Fruit fly (Drosophila melanogaster): Measurements from ENCODE around the gene Sarm.

Sarm gene

dm6 chr3L:8018665-8019070 lies 45.0 kb upstream of the Sarm start (continued):
- peak; percentile 45 for TF ChIP-seq mirr (GFP tag; optimal IDR thresholded peaks at IDR 0.05)
- TF ChIP-seq Camta (GFP tag; optimal IDR thresholded peaks at IDR 0.05) = no peak
- no peak for TF ChIP-seq CTCF (GFP tag; optimal IDR thresholded peaks at IDR 0.05)
- no peak for TF ChIP-seq inv (GFP tag; IDR thresholded peaks at IDR 0.05; ENCODE audit: partially characterized antibody)
- no peak for TF ChIP-seq vvl (GFP tag; IDR thresholded peaks at IDR 0.05)
- peak; percentile 14 for TF ChIP-seq CG12236 (GFP tag; optimal IDR thresholded peaks at IDR 0.05)
- no peak for TF ChIP-seq pita (GFP tag; optimal IDR thresholded peaks at IDR 0.05)
- TF ChIP-seq CG34422 (GFP tag; IDR thresholded peaks at IDR 0.05) = no peak
- peak; percentile 21 for TF ChIP-seq CG12391 (tag; optimal IDR thresholded peaks at IDR 0.05)
- no peak for TF ChIP-seq CG13287 (GFP tag; IDR thresholded peaks at IDR 0.05; ENCODE audit: partially characterized antibody)
- TF ChIP-seq Sry-β (GFP tag; optimal IDR thresholded peaks at IDR 0.05) = peak; percentile 14
- TF ChIP-seq Ptx1 (GFP tag; IDR thresholded peaks at IDR 0.05) = no peak
- TF ChIP-seq CG15479 (GFP tag; optimal IDR thresholded peaks at IDR 0.05) = no peak
- TF ChIP-seq CG8290 (GFP tag; optimal IDR thresholded peaks at IDR 0.05) = no peak
- no peak for TF ChIP-seq CG8290 (tag; optimal IDR thresholded peaks at IDR 0.05)
- TF ChIP-seq trh (GFP tag; optimal IDR thresholded peaks at IDR 0.05) = no peak
- TF ChIP-seq zf30C (GFP tag; optimal IDR thresholded peaks at IDR 0.05) = no peak
- TF ChIP-seq CG1529 (GFP tag; optimal IDR thresholded peaks at IDR 0.05) = peak; percentile 37
- TF ChIP-seq pnt (GFP tag; optimal IDR thresholded peaks at IDR 0.05) = no peak
- TF ChIP-seq CG42726 (GFP tag; IDR thresholded peaks at IDR 0.05; ENCODE audit: partially characterized antibody) = no peak
- peak; percentile 97 for TF ChIP-seq exex (tag; optimal IDR thresholded peaks at IDR 0.05)
- peak; percentile 11 for TF ChIP-seq CG13296 (GFP tag; optimal IDR thresholded peaks at IDR 0.05)
- peak; percentile 23 for TF ChIP-seq tap (tag; optimal IDR thresholded peaks at IDR 0.05)
- TF ChIP-seq CG7372 (GFP tag; IDR thresholded peaks at IDR 0.05) = no peak
- no peak for TF ChIP-seq CG9932 (GFP tag; IDR thresholded peaks at IDR 0.05)
- TF ChIP-seq CG5245 (GFP tag; optimal IDR thresholded peaks at IDR 0.05) = no peak
- no peak for TF ChIP-seq usp (GFP tag; optimal IDR thresholded peaks at IDR 0.05)
- peak; percentile 16 for TF ChIP-seq CoRest (tag; optimal IDR thresholded peaks at IDR 0.05)
- TF ChIP-seq CG4424 (GFP tag; optimal IDR thresholded peaks at IDR 0.05) = no peak
- TF ChIP-seq cad (GFP tag; optimal IDR thresholded peaks at IDR 0.05) = no peak
- no peak for TF ChIP-seq hkb (optimal IDR thresholded peaks at IDR 0.05)
- peak; percentile 39; the same call in 1 of the 2 replicates for TF ChIP-seq hkb (GFP tag; IDR thresholded peaks at IDR 0.05)
- peak in 1 of 2 experiments; percentile 33 for TF ChIP-seq Hr78 (GFP tag; optimal IDR thresholded peaks at IDR 0.05)
- TF ChIP-seq CG5180 (GFP tag; optimal IDR thresholded peaks at IDR 0.05) = peak; percentile 26
- TF ChIP-seq Meics (GFP tag; optimal IDR thresholded peaks at IDR 0.05) = peak; percentile 6
- TF ChIP-seq her (GFP tag; optimal IDR thresholded peaks at IDR 0.05) = no peak
- peak; percentile 32 for TF ChIP-seq CG3407 (GFP tag; optimal IDR thresholded peaks at IDR 0.05)
- TF ChIP-seq ftz-f1 (GFP tag; optimal IDR thresholded peaks at IDR 0.05) = no peak
- TF ChIP-seq CG12299 (tag; optimal IDR thresholded peaks at IDR 0.05) = no peak
- no peak for TF ChIP-seq CG30431 (GFP tag; optimal IDR thresholded peaks at IDR 0.05)
- TF ChIP-seq CG10267 (tag; optimal IDR thresholded peaks at IDR 0.05) = no peak
- no peak for TF ChIP-seq CG33213 (GFP tag; optimal IDR thresholded peaks at IDR 0.05)
- no peak for TF ChIP-seq CG4328 (GFP tag; optimal IDR thresholded peaks at IDR 0.05)
- peak; percentile 12 for TF ChIP-seq HLHmδ (GFP tag; optimal IDR thresholded peaks at IDR 0.05)
- TF ChIP-seq CG6813 (GFP tag; optimal IDR thresholded peaks at IDR 0.05) = peak; percentile 47
- peak; percentile 28 for TF ChIP-seq pros (GFP tag; optimal IDR thresholded peaks at IDR 0.05)
- peak; percentile 18; the same call in 1 of the 2 replicates for TF ChIP-seq E2f2 (GFP tag; IDR thresholded peaks at IDR 0.05)
- peak; percentile 45 for TF ChIP-seq CG8924 (tag; optimal IDR thresholded peaks at IDR 0.05)
- peak; percentile 41 for TF ChIP-seq CG2202 (tag; optimal IDR thresholded peaks at IDR 0.05)
- TF ChIP-seq fd64A (GFP tag; optimal IDR thresholded peaks at IDR 0.05) = peak; percentile 75
- TF ChIP-seq zen2 (GFP tag; IDR thresholded peaks at IDR 0.05; ENCODE audit: partially characterized antibody) = no peak
- TF ChIP-seq CG5953 (GFP tag; IDR thresholded peaks at IDR 0.05) = no peak

Data from whole organism, embryonic.